Worm (Caenorhabditis elegans): Measurements from ENCODE around the gene memi-1.

DNA sequence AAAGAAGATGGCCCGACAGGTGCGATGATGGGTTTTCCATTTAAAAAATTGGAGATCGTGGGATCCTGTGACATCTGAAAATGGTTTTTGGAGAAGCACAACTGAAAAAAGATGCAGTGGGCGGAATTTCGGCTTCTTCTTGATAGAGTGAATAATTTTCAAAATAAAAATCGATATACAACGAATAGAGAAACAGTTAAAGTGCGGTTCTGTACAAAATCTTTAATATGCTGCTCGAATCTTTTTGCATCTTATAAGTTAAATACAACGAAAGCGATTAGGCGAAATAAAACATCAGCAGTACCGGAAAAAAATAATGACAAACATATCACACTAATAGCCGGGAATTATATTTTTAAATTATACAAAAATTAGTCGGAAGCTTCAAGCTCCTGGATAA lies 47.0 kb upstream of the memi-1 start, which contains the start of gene H06H21.11:
- TF ChIP-seq daf-12 (tag; optimal IDR thresholded peaks at IDR 0.05) (no peak), nhr-28 (tag; optimal IDR thresholded peaks at IDR 0.05) (no peak), tbx-2 (tag; optimal IDR thresholded peaks at IDR 0.05) (no peak), pha-4 (tag; optimal IDR thresholded peaks at IDR 0.05) (no peak), aly-2 (tag; optimal IDR thresholded peaks at IDR 0.05) (no peak), lsy-12 (tag; optimal IDR thresholded peaks at IDR 0.05) (no peak), unc-39 (tag; optimal IDR thresholded peaks at IDR 0.05) (no peak), nhr-76 (tag; optimal IDR thresholded peaks at IDR 0.05) (no peak), pqm-1 (tag; optimal IDR thresholded peaks at IDR 0.05) (no peak), ceh-82 (tag; optimal IDR thresholded peaks at IDR 0.05) (no peak), sea-2 (GFP tag; optimal IDR thresholded peaks at IDR 0.05) (no peak), nhr-237 (tag; optimal IDR thresholded peaks at IDR 0.05) (no peak)
